Worm (Caenorhabditis elegans): ENCODE data around the gene Y15E3A.3.

The Y15E3A.3 gene

ce11 chrX:15297396-15297827 is 28.2 kb downstream of the Y15E3A.3 start:
- TF ChIP-seq elt-2 (tag; optimal IDR thresholded peaks at IDR 0.05), result peak; percentile 36
- TF ChIP-seq nhr-43 (tag; optimal IDR thresholded peaks at IDR 0.05; ENCODE audit: poor library complexity, severe bottlenecking), result peak; percentile 45
- TF ChIP-seq pqm-1 (tag; optimal IDR thresholded peaks at IDR 0.05), result peak; percentile 25
- TF ChIP-seq nhr-23 (tag; optimal IDR thresholded peaks at IDR 0.05), result peak; percentile 36
- TF ChIP-seq tbx-2 (tag; optimal IDR thresholded peaks at IDR 0.05), result peak; percentile 7
- TF ChIP-seq pha-4 (tag; optimal IDR thresholded peaks at IDR 0.05), result no peak
- peak; percentile 53 for TF ChIP-seq nhr-77 (tag; optimal IDR thresholded peaks at IDR 0.05)
- peak; percentile 71 for TF ChIP-seq lsy-12 (tag; optimal IDR thresholded peaks at IDR 0.05)
- no peak for TF ChIP-seq zag-1 (tag; optimal IDR thresholded peaks at IDR 0.05)
- TF ChIP-seq nhr-25 (tag; optimal IDR thresholded peaks at IDR 0.05), result peak; percentile 15
- peak; percentile 7 for TF ChIP-seq egl-27 (tag; optimal IDR thresholded peaks at IDR 0.05)
- peak; percentile 11 for TF ChIP-seq nfya-1 (tag; optimal IDR thresholded peaks at IDR 0.05; ENCODE audit: insufficient read depth)
- TF ChIP-seq ceh-16 (tag; optimal IDR thresholded peaks at IDR 0.05), result no peak
- peak; percentile 28 for TF ChIP-seq snpc-4 (tag; optimal IDR thresholded peaks at IDR 0.05)

ce11 chrX:15285554-15285953 is 40.1 kb downstream of the Y15E3A.3 start:
- TF ChIP-seq fos-1 (tag; optimal IDR thresholded peaks at IDR 0.05), result no peak
- TF ChIP-seq elt-3 (tag; optimal IDR thresholded peaks at IDR 0.05), result no peak
- TF ChIP-seq nhr-12 (tag; optimal IDR thresholded peaks at IDR 0.05), result no peak
- TF ChIP-seq snpc-4 (tag; optimal IDR thresholded peaks at IDR 0.05), result peak; percentile 76
- TF ChIP-seq nhr-25 (tag; optimal IDR thresholded peaks at IDR 0.05), result no peak
- no peak for TF ChIP-seq nhr-43 (tag; optimal IDR thresholded peaks at IDR 0.05; ENCODE audit: poor library complexity, severe bottlenecking)
- TF ChIP-seq lsy-12 (tag; optimal IDR thresholded peaks at IDR 0.05), result peak; percentile 18
- TF ChIP-seq lin-15B (tag; optimal IDR thresholded peaks at IDR 0.05), result no peak
- TF ChIP-seq hmg-11 (tag; optimal IDR thresholded peaks at IDR 0.05), result no peak
- TF ChIP-seq nfya-1 (tag; optimal IDR thresholded peaks at IDR 0.05; ENCODE audit: insufficient read depth), result no peak
- no peak for TF ChIP-seq tbx-2 (tag; optimal IDR thresholded peaks at IDR 0.05)
- no peak for TF ChIP-seq egl-5 (tag; optimal IDR thresholded peaks at IDR 0.05)
- TF ChIP-seq skn-1 (tag; optimal IDR thresholded peaks at IDR 0.05), result no peak

- TF ChIP-seq nhr-28 (tag; optimal IDR thresholded peaks at IDR 0.05), result no peak
- TF ChIP-seq ztf-11 (tag; optimal IDR thresholded peaks at IDR 0.05), result no peak
- no peak for TF ChIP-seq lin-15B (tag; optimal IDR thresholded peaks at IDR 0.05)
- no peak for TF ChIP-seq nhr-77 (tag; optimal IDR thresholded peaks at IDR 0.05)
- TF ChIP-seq elt-2 (tag; optimal IDR thresholded peaks at IDR 0.05), result no peak
- TF ChIP-seq nhr-25 (tag; optimal IDR thresholded peaks at IDR 0.05), result peak; percentile 93
Measured at ce11 chrX:15283740-15284139, 41.9 kb downstream of the Y15E3A.3 start, which contains the start of gene jud-4. jud-4 (plus strand) TSS chrX:15284115.

ce11 chrX:15281248-15281647 is 44.4 kb downstream of the Y15E3A.3 start:
- peak; percentile 45 for TF ChIP-seq nfya-1 (tag; optimal IDR thresholded peaks at IDR 0.05; ENCODE audit: insufficient read depth)
- TF ChIP-seq nhr-77 (tag; optimal IDR thresholded peaks at IDR 0.05), result no peak
- TF ChIP-seq lin-39 (tag; optimal IDR thresholded peaks at IDR 0.05), result peak; percentile 88
- TF ChIP-seq lsy-12 (tag; optimal IDR thresholded peaks at IDR 0.05), result no peak
- peak; percentile 33 for TF ChIP-seq elt-2 (tag; optimal IDR thresholded peaks at IDR 0.05)
- TF ChIP-seq egl-5 (tag; optimal IDR thresholded peaks at IDR 0.05), result peak; percentile 24
- peak; percentile 30 for TF ChIP-seq hmg-11 (tag; optimal IDR thresholded peaks at IDR 0.05)
- TF ChIP-seq pha-4 (tag; optimal IDR thresholded peaks at IDR 0.05), result peak; percentile 79
- peak; percentile 60 for TF ChIP-seq nhr-25 (tag; optimal IDR thresholded peaks at IDR 0.05)
- peak; percentile 23 for TF ChIP-seq pqm-1 (tag; optimal IDR thresholded peaks at IDR 0.05)
- no peak for TF ChIP-seq eor-1 (tag; optimal IDR thresholded peaks at IDR 0.05)
- TF ChIP-seq egl-27 (tag; optimal IDR thresholded peaks at IDR 0.05), result peak; percentile 4
- peak; percentile 63 for TF ChIP-seq nhr-23 (tag; optimal IDR thresholded peaks at IDR 0.05)

- TF ChIP-seq fkh-10 (GFP tag; optimal IDR thresholded peaks at IDR 0.05) (no peak), nhr-23 (tag; optimal IDR thresholded peaks at IDR 0.05) (peak; percentile 62), nhr-25 (tag; optimal IDR thresholded peaks at IDR 0.05) (peak; percentile 68)
Measured at ce11 chrX:15280318-15280717, 45.3 kb downstream of the Y15E3A.3 start.

ce11 chrX:15279301-15279700 is 46.3 kb downstream of the Y15E3A.3 start:
- peak; percentile 25 for TF ChIP-seq nhr-77 (tag; optimal IDR thresholded peaks at IDR 0.05)
- TF ChIP-seq jun-1 (tag; optimal IDR thresholded peaks at IDR 0.05), result peak; percentile 63
- TF ChIP-seq nfya-1 (tag; optimal IDR thresholded peaks at IDR 0.05; ENCODE audit: insufficient read depth), result no peak
- no peak for TF ChIP-seq fos-1 (tag; optimal IDR thresholded peaks at IDR 0.05)
- TF ChIP-seq nhr-23 (tag; optimal IDR thresholded peaks at IDR 0.05), result no peak
- TF ChIP-seq nhr-25 (tag; optimal IDR thresholded peaks at IDR 0.05), result peak; percentile 23
- peak; percentile 80 for TF ChIP-seq pha-4 (tag; optimal IDR thresholded peaks at IDR 0.05)
- TF ChIP-seq nhr-28 (tag; optimal IDR thresholded peaks at IDR 0.05), result no peak
- peak; percentile 35 for TF ChIP-seq elt-2 (tag; optimal IDR thresholded peaks at IDR 0.05)
- TF ChIP-seq zag-1 (tag; optimal IDR thresholded peaks at IDR 0.05), result no peak
